Worm (Caenorhabditis elegans): Measurements from ENCODE around the gene C16A11.2.

DNA sequence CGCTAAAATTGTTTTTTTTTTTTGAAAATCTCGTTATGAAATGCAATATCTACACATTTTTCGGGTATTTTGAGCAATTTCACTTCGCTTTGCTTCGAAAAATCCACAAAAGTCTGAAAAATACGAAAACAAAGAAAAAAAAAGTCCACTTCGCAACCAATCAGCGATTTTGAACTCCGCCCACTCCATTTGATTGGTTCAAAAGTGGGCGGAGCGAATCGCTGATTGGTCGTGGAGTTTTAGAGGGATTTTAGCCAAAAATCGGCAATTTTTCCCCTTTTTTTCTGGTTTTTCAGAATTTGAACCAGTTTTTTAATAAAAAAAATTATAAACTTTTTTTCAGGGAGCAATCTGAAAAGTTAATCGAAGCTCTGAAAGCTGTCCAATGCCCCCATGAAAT is 960 bp downstream of the C16A11.2 start:
- no peak for TF ChIP-seq lin-13 (tag; optimal IDR thresholded peaks at IDR 0.05)
- TF ChIP-seq snpc-4 (tag; optimal IDR thresholded peaks at IDR 0.05) = no peak
